Fruit fly (Drosophila melanogaster) whole organism, embryonic: ENCODE data around the gene Cngl.

Experiments
- ATbp ChIP-seq: fragments of 200-800 bp; sonication (Bioruptor generic); optimal IDR thresholded peaks from 2 replicates; lab custom pipeline; 2017; ENCODE audit warnings: missing biosample characterization, mild to moderate bottlenecking, missing genetic modification characterization, missing genetic modification reagents
- Asciz ChIP-seq: fragments of 200-800 bp; sonication (Bioruptor generic); optimal IDR thresholded peaks from 2 replicates; lab custom pipeline; 2017; ENCODE audit warnings: missing biosample characterization, mild to moderate bottlenecking, missing genetic modification characterization, missing genetic modification reagents
- CG10147 ChIP-seq: fragments of 200-800 bp; sonication (Bioruptor generic); optimal IDR thresholded peaks from 2 replicates; lab custom pipeline; 2019; ENCODE audit warnings: missing biosample characterization, mild to moderate bottlenecking, missing genetic modification characterization, moderate library complexity
- CG10366 ChIP-seq: fragments of 200-800 bp; sonication (Bioruptor generic); IDR thresholded peaks from 2 replicates; pipeline ENCODE4 v1.3.6; 2022; ENCODE audit warnings: missing biosample characterization, missing genetic modification characterization
- CG10565 ChIP-seq: fragments of 200-800 bp; sonication (Bioruptor generic); optimal IDR thresholded peaks from 3 replicates; lab custom pipeline; 2016; ENCODE audit warnings: missing biosample characterization, mild to moderate bottlenecking, missing genetic modification characterization
- CG1233 ChIP-seq: fragments of 200-800 bp; sonication (Bioruptor generic); optimal IDR thresholded peaks from 4 replicates; lab custom pipeline; 2018; ENCODE audit warnings: missing biosample characterization, mild to moderate bottlenecking, missing genetic modification characterization
- CG13894 ChIP-seq: fragments of 200-800 bp; sonication (Bioruptor generic); optimal IDR thresholded peaks from 3 replicates; lab custom pipeline; 2018; ENCODE audit warnings: missing biosample characterization, mild to moderate bottlenecking, missing genetic modification characterization, moderate library complexity
- CG18011 ChIP-seq: fragments of 200-800 bp; sonication (Bioruptor generic); optimal IDR thresholded peaks from 2 replicates; lab custom pipeline; 2017; ENCODE audit warnings: missing biosample characterization, missing genetic modification characterization, mild to moderate bottlenecking, moderate library complexity, missing genotype
- CG32532 ChIP-seq: fragments of 200-800 bp; sonication (Bioruptor generic); IDR thresholded peaks from 2 replicates; pipeline ENCODE4 v1.3.6; 2022; ENCODE audit warnings: missing biosample characterization, missing genetic modification characterization
- CG3281 ChIP-seq: fragments of 200-800 bp; sonication (Bioruptor generic); optimal IDR thresholded peaks from 3 replicates; lab custom pipeline; 2017; ENCODE audit warnings: missing biosample characterization, mild to moderate bottlenecking, missing genetic modification characterization
- CG34422 ChIP-seq: fragments of 200-800 bp; sonication (Bioruptor generic); IDR thresholded peaks from 3 replicates; pipeline ENCODE4 v1.3.6; 2022; ENCODE audit warnings: missing biosample characterization, missing genetic modification characterization
- CG4360 ChIP-seq: fragments of 200-800 bp; sonication (Bioruptor generic); IDR thresholded peaks from 2 replicates; pipeline ENCODE4 v1.3.6; 2022; ENCODE audit warnings: missing biosample characterization, missing genetic modification characterization
- CG4707 ChIP-seq: fragments of 200-800 bp; sonication (Bioruptor generic); optimal IDR thresholded peaks from 2 replicates; lab custom pipeline; 2018; ENCODE audit warnings: missing biosample characterization, mild to moderate bottlenecking, missing genetic modification characterization, moderate library complexity
- CG5953 ChIP-seq: fragments of 200-800 bp; sonication (Bioruptor generic); IDR thresholded peaks from 2 replicates; pipeline ENCODE4 v1.3.6; 2022; ENCODE audit warnings: missing biosample characterization, missing genetic modification characterization
- CG6683 ChIP-seq: fragments of 200-800 bp; sonication (Bioruptor generic); optimal IDR thresholded peaks from 2 replicates; lab custom pipeline; 2017; ENCODE audit warnings: missing biosample characterization, mild to moderate bottlenecking, missing genetic modification characterization, missing genetic modification reagents
- CG7745 ChIP-seq: fragments of 200-800 bp; sonication (Bioruptor generic); optimal IDR thresholded peaks from 2 replicates; lab custom pipeline; 2018; ENCODE audit warnings: missing biosample characterization, mild to moderate bottlenecking, missing genetic modification characterization, moderate library complexity
- CG7928 ChIP-seq: fragments of 200-800 bp; sonication (Bioruptor generic); optimal IDR thresholded peaks from 2 replicates; lab custom pipeline; 2017; ENCODE audit warnings: missing biosample characterization, mild to moderate bottlenecking, missing genetic modification characterization
- CG7963 ChIP-seq: fragments of 200-800 bp; sonication (Bioruptor generic); IDR thresholded peaks from 3 replicates; pipeline ENCODE4 v1.3.6; 2022; ENCODE audit warnings: missing biosample characterization, missing genetic modification characterization; ENCODE audit not compliant: partially characterized antibody
- CG9727 ChIP-seq: fragments of 200-800 bp; sonication (Bioruptor generic); optimal IDR thresholded peaks from 3 replicates; lab custom pipeline; 2017; ENCODE audit warnings: missing biosample characterization, mild to moderate bottlenecking, missing genetic modification characterization
- CG9797 ChIP-seq: fragments of 200-800 bp; sonication (Bioruptor generic); optimal IDR thresholded peaks from 3 replicates; lab custom pipeline; 2018; ENCODE audit warnings: missing biosample characterization, mild to moderate bottlenecking, missing genetic modification characterization
- CTCF ChIP-seq: fragments of 200-800 bp; sonication (Bioruptor generic); optimal IDR thresholded peaks from 2 replicates; lab custom pipeline; 2017; ENCODE audit warnings: missing biosample characterization, mild to moderate bottlenecking, missing genetic modification characterization, moderate library complexity
- CkIIα-i1 ChIP-seq: fragments of 200-800 bp; sonication (Bioruptor generic); IDR thresholded peaks from 2 replicates; pipeline ENCODE4 v1.3.6; 2022; ENCODE audit warnings: missing biosample characterization, missing genetic modification characterization
- Ets97D ChIP-seq: fragments of 200-800 bp; sonication (Bioruptor generic); optimal IDR thresholded peaks from 3 replicates; lab custom pipeline; 2016; ENCODE audit warnings: missing biosample characterization, missing genetic modification characterization
- Fer3 ChIP-seq: fragments of 200-800 bp; sonication (Bioruptor generic); optimal IDR thresholded peaks from 2 replicates; lab custom pipeline; 2018; ENCODE audit warnings: missing biosample characterization, mild to moderate bottlenecking, missing genetic modification characterization, moderate library complexity
- H15 ChIP-seq: fragments of 200-800 bp; sonication (Bioruptor generic); IDR thresholded peaks from 3 replicates; pipeline ENCODE4 v1.3.6; 2022; ENCODE audit warnings: missing biosample characterization, missing genetic modification characterization
- Jarid2 ChIP-seq: fragments of 200-800 bp; sonication (Bioruptor generic); optimal IDR thresholded peaks from 3 replicates; lab custom pipeline; 2017; ENCODE audit warnings: mild to moderate bottlenecking, missing biosample characterization, missing genetic modification reagents, missing genetic modification characterization
- Kr ChIP-seq: fragments of 200-800 bp; sonication (Bioruptor generic); optimal IDR thresholded peaks from 2 replicates; lab custom pipeline; 2017; ENCODE audit warnings: missing biosample characterization, mild to moderate bottlenecking, missing genetic modification characterization
- Lim3 ChIP-seq: fragments of 200-800 bp; sonication (Bioruptor generic); IDR thresholded peaks from 2 replicates; pipeline ENCODE4 v1.3.6; 2022; ENCODE audit warnings: missing biosample characterization, missing genetic modification characterization
- Meics ChIP-seq: fragments of 200-800 bp; sonication (Bioruptor generic); optimal IDR thresholded peaks from 2 replicates; lab custom pipeline; 2017; ENCODE audit warnings: missing biosample characterization, mild to moderate bottlenecking, missing genetic modification characterization
- Oaz ChIP-seq: fragments of 200-800 bp; sonication (Bioruptor generic); IDR thresholded peaks from 2 replicates; pipeline ENCODE4 v1.3.6; 2022; ENCODE audit warnings: missing biosample characterization, missing genetic modification characterization
- Opbp ChIP-seq: fragments of 200-800 bp; sonication (Bioruptor generic); IDR thresholded peaks from 3 replicates; pipeline ENCODE4 v1.3.6; 2022; ENCODE audit warnings: missing biosample characterization, missing genetic modification characterization; ENCODE audit not compliant: partially characterized antibody
- Six4 ChIP-seq: fragments of 200-800 bp; sonication (Bioruptor generic); optimal IDR thresholded peaks from 2 replicates; lab custom pipeline; 2016; ENCODE audit warnings: missing biosample characterization, missing genetic modification characterization
- Sox100B ChIP-seq: fragments of 200-800 bp; sonication (Bioruptor generic); optimal IDR thresholded peaks from 3 replicates; lab custom pipeline; 2018; ENCODE audit warnings: missing biosample characterization, mild to moderate bottlenecking, missing genetic modification characterization
- crol ChIP-seq: fragments of 200-800 bp; sonication (Bioruptor generic); IDR thresholded peaks from 2 replicates; pipeline ENCODE4 v1.3.6; 2022; ENCODE audit warnings: missing biosample characterization, missing genetic modification characterization
- danr ChIP-seq: fragments of 200-800 bp; sonication (Bioruptor generic); IDR thresholded peaks from 2 replicates; pipeline ENCODE4 v1.3.6; 2022; ENCODE audit warnings: missing biosample characterization, missing genetic modification characterization
- dmrt99B ChIP-seq: fragments of 200-800 bp; sonication (Bioruptor generic); optimal IDR thresholded peaks from 2 replicates; lab custom pipeline; 2018; ENCODE audit warnings: missing biosample characterization, mild to moderate bottlenecking, missing genetic modification characterization, moderate library complexity
- gcm ChIP-seq: fragments of 200-800 bp; sonication (Bioruptor generic); optimal IDR thresholded peaks from 2 replicates; lab custom pipeline; 2019; ENCODE audit warnings: missing biosample characterization, mild to moderate bottlenecking, missing genetic modification characterization, moderate library complexity
- gsb-n ChIP-seq: fragments of 200-800 bp; sonication (Bioruptor generic); optimal IDR thresholded peaks from 3 replicates; lab custom pipeline; 2018; ENCODE audit warnings: missing biosample characterization, mild to moderate bottlenecking, missing genetic modification characterization
- insv ChIP-seq, 2 experiments: fragments of 200-800 bp; sonication (Bioruptor generic); optimal IDR thresholded peaks; 3 replicates each; lab custom pipeline; 2016 to 2018; ENCODE audit warnings: missing biosample characterization in 2 of 2, missing genetic modification characterization in 2 of 2
- jing ChIP-seq: fragments of 200-800 bp; sonication (Bioruptor generic); optimal IDR thresholded peaks from 2 replicates; lab custom pipeline; 2018; ENCODE audit warnings: missing biosample characterization, mild to moderate bottlenecking, missing genetic modification characterization
- knrl ChIP-seq: fragments of 200-800 bp; sonication (Bioruptor generic); IDR thresholded peaks from 3 replicates; pipeline ENCODE4 v1.3.6; 2022; ENCODE audit warnings: missing biosample characterization, missing genetic modification characterization; ENCODE audit not compliant: partially characterized antibody
- maf-S ChIP-seq: fragments of 200-800 bp; sonication (Bioruptor generic); optimal IDR thresholded peaks from 2 replicates; lab custom pipeline; 2016; ENCODE audit warnings: missing biosample characterization, missing genetic modification characterization
- onecut ChIP-seq: fragments of 200-800 bp; sonication (Bioruptor generic); IDR thresholded peaks from 2 replicates; pipeline ENCODE4 v1.3.6; 2022; ENCODE audit warnings: missing biosample characterization, missing genetic modification characterization
- peb ChIP-seq: fragments of 200-800 bp; sonication (Bioruptor generic); IDR thresholded peaks from 2 replicates; pipeline ENCODE4 v1.3.6; 2022; ENCODE audit warnings: missing biosample characterization, missing genetic modification characterization
- prd ChIP-seq, 3 experiments: fragments of >200 bp in 2 of 3; fragments of 200-800 bp in 1 of 3; sonication (Bioruptor generic) in 1 of 3; optimal IDR thresholded peaks in 2 of 3; IDR thresholded peaks in 1 of 3; 2 replicates in 2 of 3; 3 replicates in 1 of 3; pipeline versions ENCODE4 v1.3.6 to Lab custom; 2017 to 2022; ENCODE audit warnings: missing biosample characterization in 1 of 3, missing genetic modification characterization in 1 of 3
- slou ChIP-seq: fragments of 200-800 bp; sonication (Bioruptor generic); optimal IDR thresholded peaks from 3 replicates; lab custom pipeline; 2016; ENCODE audit warnings: missing biosample characterization, missing genetic modification characterization
- sqz ChIP-seq: fragments of 200-800 bp; sonication (Bioruptor generic); optimal IDR thresholded peaks from 3 replicates; lab custom pipeline; 2018; ENCODE audit warnings: missing biosample characterization, mild to moderate bottlenecking, missing genetic modification characterization
- trem ChIP-seq: fragments of 200-800 bp; optimal IDR thresholded peaks from 3 replicates; lab custom pipeline; 2019; ENCODE audit warnings: missing biosample characterization, mild to moderate bottlenecking, missing genetic modification characterization, moderate library complexity
- unpg ChIP-seq: fragments of 200-800 bp; sonication (Bioruptor generic); optimal IDR thresholded peaks from 3 replicates; lab custom pipeline; 2018; ENCODE audit warnings: missing biosample characterization, mild to moderate bottlenecking, missing genetic modification characterization, moderate library complexity
- wek ChIP-seq: fragments of 200-800 bp; sonication (Bioruptor generic); optimal IDR thresholded peaks from 3 replicates; lab custom pipeline; 2018; ENCODE audit warnings: missing biosample characterization, mild to moderate bottlenecking, missing genetic modification characterization, moderate library complexity
- zfh2 ChIP-seq: fragments of 200-800 bp; sonication (Bioruptor generic); optimal IDR thresholded peaks from 2 replicates; lab custom pipeline; 2016; ENCODE audit warnings: missing biosample characterization, missing genetic modification characterization

Gene Cngl

dm6 chrX:15482236-15482660, 41.2 kb upstream of the Cngl start, which contains the start of gene CG6340:
Gene CG6340 (plus strand): TSS chrX:15482374.
- TF ChIP-seq Meics (GFP tag; lab: Kevin White, UChicago), result no peak
- TF ChIP-seq CkIIα-i1 (GFP tag; lab: Robert Waterston, UW), result no peak
- no peak for TF ChIP-seq trem (tag; lab: Kevin White, UChicago)
- TF ChIP-seq Fer3 (tag; lab: Kevin White, UChicago), result no peak
- TF ChIP-seq Six4 (GFP tag; lab: Kevin White, UChicago), result no peak
- peak; percentile 60 for TF ChIP-seq Ets97D
- no peak for TF ChIP-seq maf-S
- TF ChIP-seq knrl (GFP tag; lab: Robert Waterston, UW), result peak; percentile 78
- no peak for TF ChIP-seq gsb-n (tag; lab: Kevin White, UChicago)
- no peak for TF ChIP-seq Asciz (GFP tag; lab: Kevin White, UChicago)
- no peak for TF ChIP-seq CG10565 (GFP tag; lab: Kevin White, UChicago)
- peak; percentile 82; the same call in 2 of the 3 replicates for TF ChIP-seq Opbp (GFP tag; lab: Robert Waterston, UW)
- TF ChIP-seq H15 (GFP tag; lab: Robert Waterston, UW), result no peak
- TF ChIP-seq gcm (GFP tag; lab: Kevin White, UChicago), result no peak
- TF ChIP-seq danr (GFP tag; lab: Robert Waterston, UW), result no peak
- TF ChIP-seq CG10147 (GFP tag; lab: Kevin White, UChicago), result no peak
- 0 out of 3 replicates have a peak, but pooled peaks have one; percentile 35 for TF ChIP-seq CG34422 (GFP tag; lab: Robert Waterston, UW)
- TF ChIP-seq zfh2, result no peak
- peak; percentile 82 for TF ChIP-seq sqz (GFP tag; lab: Kevin White, UChicago)
- TF ChIP-seq CG18011 (GFP tag; lab: Kevin White, UChicago), result no peak
- TF ChIP-seq CG1233 (GFP tag; lab: Kevin White, UChicago), result no peak
- no peak for TF ChIP-seq CG13894
- no peak for TF ChIP-seq CG7928 (GFP tag; lab: Kevin White, UChicago)
- TF ChIP-seq wek (GFP tag; lab: Kevin White, UChicago), result no peak
- no peak for TF ChIP-seq CG9727 (GFP tag; lab: Kevin White, UChicago)
- TF ChIP-seq CG10366, result no peak
- no peak for TF ChIP-seq Kr (GFP tag; lab: Kevin White, UChicago)
- TF ChIP-seq CG6683, result no peak
- no peak for TF ChIP-seq CG4707 (GFP tag; lab: Kevin White, UChicago)
- peak; percentile 33; the same call in 1 of the 2 replicates for TF ChIP-seq onecut (GFP tag; lab: Robert Waterston, UW)
- no peak for TF ChIP-seq CG4360 (GFP tag; lab: Robert Waterston, UW)
- TF ChIP-seq ATbp (GFP tag; lab: Kevin White, UChicago), result no peak
- no peak for TF ChIP-seq insv (GFP tag; optimal IDR thresholded peaks at IDR 0.05; lab: Kevin White, UChicago)
- TF ChIP-seq jing (GFP tag; lab: Kevin White, UChicago), result no peak
- TF ChIP-seq CG32532 (GFP tag; lab: Robert Waterston, UW), result no peak
- TF ChIP-seq CG3281 (GFP tag; lab: Kevin White, UChicago), result no peak
- TF ChIP-seq peb (GFP tag; lab: Robert Waterston, UW), result no peak
- no peak for TF ChIP-seq dmrt99B (tag; lab: Kevin White, UChicago)
- TF ChIP-seq Oaz (GFP tag; lab: Robert Waterston, UW), result no peak
- no peak for TF ChIP-seq Jarid2
- TF ChIP-seq slou (GFP tag; lab: Kevin White, UChicago), result no peak
- TF ChIP-seq crol, result no peak
- no peak for TF ChIP-seq unpg (GFP tag; lab: Kevin White, UChicago)
- no peak for TF ChIP-seq CTCF (GFP tag; lab: Kevin White, UChicago)
- TF ChIP-seq CG7745 (tag; lab: Kevin White, UChicago), result no peak
- TF ChIP-seq CG7963, result 0 out of 3 replicates have a peak, but pooled peaks have one; percentile 41
- no peak for TF ChIP-seq Sox100B (GFP tag; lab: Kevin White, UChicago)
- peak; percentile 60 for TF ChIP-seq CG9797
- no peak for TF ChIP-seq Lim3 (GFP tag; lab: Robert Waterston, UW)
- TF ChIP-seq prd (optimal IDR thresholded peaks at IDR 0.05; lab: Kevin White, UChicago), result no peak
- no peak for TF ChIP-seq prd (GFP tag; IDR thresholded peaks at IDR 0.05; lab: Robert Waterston, UW)
- TF ChIP-seq CG5953, result no peak
